Worm (Caenorhabditis elegans): ENCODE data around the gene str-90.
"Not testable (repeated sequence)": the region's sequence is repeated elsewhere in the genome, so short reads cannot be mapped to it uniquely, and the experiment has no call there.

DNA sequence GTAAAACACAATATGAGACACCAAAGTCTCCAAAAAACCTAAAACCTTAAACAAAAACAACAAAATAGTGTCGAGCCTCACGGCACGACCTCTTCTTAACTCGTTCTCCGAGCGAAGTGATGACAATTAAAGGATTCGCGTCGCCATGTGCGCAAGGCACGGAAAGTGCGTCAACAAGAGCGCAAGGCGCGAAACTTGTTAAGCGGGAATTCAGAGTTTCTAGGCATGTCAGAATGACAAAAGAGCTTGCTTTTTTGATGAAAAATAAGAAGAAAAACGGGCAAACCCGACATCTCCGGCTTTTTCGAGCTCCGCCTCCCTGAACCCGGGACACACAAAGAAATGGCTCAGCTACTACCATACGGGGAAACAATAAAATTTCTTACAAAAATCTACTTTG lies 45.3 kb upstream of the str-90 start:
- TF ChIP-seq nhr-76, fos-1 (tag; optimal IDR thresholded peaks at IDR 0.05): not testable (repeated sequence)

All from whole organism, L4 larva.